Fruit fly (Drosophila melanogaster): ENCODE results near the gene lsn.

DNA sequence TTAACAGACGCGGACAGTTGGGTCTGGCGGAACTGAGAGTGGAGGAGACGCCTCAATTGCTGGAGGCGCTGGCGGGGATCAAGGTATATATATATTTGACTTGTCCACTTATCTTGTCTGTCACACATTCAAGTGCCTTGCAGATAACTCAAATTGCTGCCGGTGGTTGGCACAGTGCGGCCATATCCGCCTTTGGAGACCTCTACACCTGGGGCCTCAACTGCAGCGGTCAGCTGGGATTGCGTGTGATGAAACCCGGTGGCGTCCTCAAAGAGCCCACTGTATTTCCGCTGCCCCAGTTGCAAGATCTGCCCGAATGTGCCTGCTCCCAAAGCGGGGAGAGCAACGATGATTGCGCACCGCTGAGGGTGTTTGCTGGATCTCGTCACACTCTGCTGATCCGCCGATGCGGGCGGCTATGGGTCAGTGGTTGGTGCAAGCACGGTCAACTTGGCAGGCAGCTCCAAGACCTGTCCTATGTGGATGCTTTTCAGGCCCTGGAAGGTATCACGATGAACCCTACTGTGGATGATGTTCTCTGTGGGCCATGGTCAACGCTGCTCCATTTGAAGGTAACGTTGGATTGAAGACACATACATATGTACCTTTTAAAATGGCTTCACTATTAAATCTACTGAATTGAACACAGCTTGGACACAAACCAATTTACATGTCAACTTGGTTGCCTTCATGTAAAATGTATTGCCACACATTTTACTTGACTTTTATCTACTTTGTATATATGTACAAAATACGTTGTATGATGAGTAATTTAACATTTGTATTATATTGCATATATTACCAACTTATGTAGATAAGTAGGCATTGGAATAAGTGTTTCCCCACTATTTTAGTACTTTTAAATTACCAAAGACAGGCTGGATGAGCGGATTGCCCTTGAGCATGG lies 24.0 kb downstream of the lsn start, which contains the start of gene CG43844:
- TF ChIP-seq Pif1B (GFP tag; optimal IDR thresholded peaks at IDR 0.05) (no peak), EcR (GFP tag; optimal IDR thresholded peaks at IDR 0.05) (no peak), CG32121 (GFP tag; IDR thresholded peaks at IDR 0.05) (no peak), CG8301 (tag; optimal IDR thresholded peaks at IDR 0.05) (no peak), rn (GFP tag; IDR thresholded peaks at IDR 0.05) (no peak), CG15710 (tag; optimal IDR thresholded peaks at IDR 0.05) (no peak), CG4496 (GFP tag; IDR thresholded peaks at IDR 0.05) (no peak), Snoo (tag; optimal IDR thresholded peaks at IDR 0.05) (no peak), fd96Ca (GFP tag; IDR thresholded peaks at IDR 0.05) (no peak)
